Worm (Caenorhabditis elegans) whole organism, late embryonic: ENCODE results near the gene F31F6.1.
A peak's percentile ranks its signal among the peaks of the same experiment; 100 is the strongest.

Experiments
- F13H6.1 ChIP-seq: sonication (generic microtip); optimal IDR thresholded peaks from 2 replicates; lab custom pipeline; 2016; ENCODE audit warnings: missing genetic modification characterization, missing compliant biosample characterization
- K02D7.2 ChIP-seq: sonication (generic microtip); optimal IDR thresholded peaks from 2 replicates; lab custom pipeline; 2017; ENCODE audit warnings: mild to moderate bottlenecking, missing genetic modification characterization, missing compliant biosample characterization
- K09A11.1 ChIP-seq: sonication (generic microtip); optimal IDR thresholded peaks from 2 replicates; lab custom pipeline; 2017; ENCODE audit warnings: antibody characterized with exemption, mild to moderate bottlenecking, missing genetic modification characterization, missing compliant biosample characterization; ENCODE audit not compliant: insufficient read depth
- T23F11.4 ChIP-seq: fragments of 200-800 bp; sonication (Bioruptor generic); optimal IDR thresholded peaks from 2 replicates; lab custom pipeline; 2018; ENCODE audit warnings: mild to moderate bottlenecking, missing genetic modification characterization, missing compliant biosample characterization
- Y22D7AL.16 ChIP-seq: sonication (generic microtip); optimal IDR thresholded peaks from 2 replicates; lab custom pipeline; 2016; ENCODE audit warnings: missing genetic modification characterization, missing compliant biosample characterization
- ahr-1 ChIP-seq: sonication (generic microtip); optimal IDR thresholded peaks from 2 replicates; lab custom pipeline; 2016; ENCODE audit warnings: missing genetic modification characterization, missing compliant biosample characterization
- ama-1 ChIP-seq: fragments of 150-350 bp; optimal IDR thresholded peaks from 2 replicates; lab custom pipeline; 2014
- ceh-14 ChIP-seq: sonication (generic microtip); optimal IDR thresholded peaks from 2 replicates; lab custom pipeline; 2016; ENCODE audit warnings: missing genotype, missing genetic modification characterization, missing compliant biosample characterization
- ceh-18 ChIP-seq: sonication (generic microtip); optimal IDR thresholded peaks from 2 replicates; lab custom pipeline; 2016; ENCODE audit warnings: missing genetic modification characterization, missing compliant biosample characterization
- ceh-19 ChIP-seq: fragments of 200-800 bp; sonication (Bioruptor generic); optimal IDR thresholded peaks from 2 replicates; lab custom pipeline; 2018; ENCODE audit warnings: mild to moderate bottlenecking, missing genetic modification characterization, missing compliant biosample characterization
- ceh-2 ChIP-seq: sonication (generic microtip); optimal IDR thresholded peaks from 2 replicates; lab custom pipeline; 2016; ENCODE audit warnings: missing genotype, missing genetic modification characterization, missing compliant biosample characterization
- ceh-22 ChIP-seq: sonication (generic microtip); optimal IDR thresholded peaks from 2 replicates; lab custom pipeline; 2017; ENCODE audit warnings: missing biosample characterization, missing genetic modification characterization
- ceh-30 ChIP-seq: fragments of 150-350 bp; optimal IDR thresholded peaks from 2 replicates; lab custom pipeline; 2014; ENCODE audit warnings: missing biosample characterization, missing genetic modification characterization
- ceh-31 ChIP-seq: sonication (generic microtip); optimal IDR thresholded peaks from 2 replicates; lab custom pipeline; 2016; ENCODE audit warnings: missing genetic modification characterization, missing compliant biosample characterization
- dmd-4 ChIP-seq: sonication (generic microtip); optimal IDR thresholded peaks from 2 replicates; lab custom pipeline; 2016; ENCODE audit warnings: borderline replicate concordance, missing genetic modification characterization, missing compliant biosample characterization
- dve-1 ChIP-seq: sonication (generic microtip); optimal IDR thresholded peaks from 2 replicates; lab custom pipeline; 2017; ENCODE audit warnings: antibody characterized with exemption, mild to moderate bottlenecking, missing genetic modification characterization, missing compliant biosample characterization
- elt-2 ChIP-seq: sonication (generic microtip); optimal IDR thresholded peaks from 2 replicates; lab custom pipeline; 2016; ENCODE audit warnings: missing genetic modification reagents, missing genetic modification characterization, missing compliant biosample characterization
- elt-4 ChIP-seq: sonication (generic microtip); optimal IDR thresholded peaks from 2 replicates; lab custom pipeline; 2016; ENCODE audit warnings: missing genetic modification characterization, missing compliant biosample characterization
- ets-4 ChIP-seq: sonication (generic microtip); optimal IDR thresholded peaks from 2 replicates; lab custom pipeline; 2016; ENCODE audit warnings: missing genetic modification characterization, missing compliant biosample characterization
- eyg-1 ChIP-seq: sonication (generic microtip); optimal IDR thresholded peaks from 2 replicates; lab custom pipeline; 2016; ENCODE audit warnings: missing genotype, missing genetic modification characterization, missing compliant biosample characterization
- fax-1 ChIP-seq: sonication (generic microtip); optimal IDR thresholded peaks from 2 replicates; lab custom pipeline; 2016; ENCODE audit warnings: missing genotype, missing genetic modification characterization, missing compliant biosample characterization
- fkh-10 ChIP-seq: fragments of 150-350 bp; optimal IDR thresholded peaks from 2 replicates; lab custom pipeline; 2014; ENCODE audit warnings: missing biosample characterization, missing genetic modification reagents, missing genetic modification characterization
- fkh-6 ChIP-seq: sonication (generic microtip); optimal IDR thresholded peaks from 2 replicates; lab custom pipeline; 2016; ENCODE audit warnings: missing genetic modification characterization, missing compliant biosample characterization
- gmeb-2 ChIP-seq: sonication (generic microtip); optimal IDR thresholded peaks from 2 replicates; lab custom pipeline; 2016; ENCODE audit warnings: missing genetic modification characterization, inconsistent platforms, missing compliant biosample characterization
- hlh-30 ChIP-seq: sonication (generic microtip); optimal IDR thresholded peaks from 2 replicates; lab custom pipeline; 2017; ENCODE audit warnings: antibody characterized with exemption, missing genetic modification characterization, missing compliant biosample characterization; ENCODE audit not compliant: insufficient read depth
- hlh-6 ChIP-seq: sonication (generic microtip); optimal IDR thresholded peaks from 2 replicates; lab custom pipeline; 2016; ENCODE audit warnings: missing genotype, missing genetic modification characterization, missing compliant biosample characterization
- hlh-8 ChIP-seq: sonication (generic microtip); optimal IDR thresholded peaks from 2 replicates; lab custom pipeline; 2016; ENCODE audit warnings: missing genotype, missing genetic modification characterization, missing compliant biosample characterization
- lim-6 ChIP-seq: sonication (generic microtip); optimal IDR thresholded peaks from 2 replicates; lab custom pipeline; 2016; ENCODE audit warnings: missing genetic modification characterization, missing compliant biosample characterization
- madf-2 ChIP-seq: sonication (generic microtip); optimal IDR thresholded peaks from 2 replicates; lab custom pipeline; 2017; ENCODE audit warnings: missing genetic modification characterization, missing compliant biosample characterization
- mec-3 ChIP-seq: sonication (generic microtip); optimal IDR thresholded peaks from 2 replicates; lab custom pipeline; 2016; ENCODE audit warnings: borderline replicate concordance, missing genetic modification characterization, missing compliant biosample characterization
- nfya-1 ChIP-seq: sonication (generic microtip); optimal IDR thresholded peaks from 2 replicates; lab custom pipeline; 2017; ENCODE audit warnings: missing genetic modification characterization, mild to moderate bottlenecking, missing compliant biosample characterization, antibody characterized with exemption, moderate library complexity
- pag-3 ChIP-seq: sonication (generic microtip); optimal IDR thresholded peaks from 2 replicates; lab custom pipeline; 2016; ENCODE audit warnings: missing compliant biosample characterization, missing genetic modification characterization, borderline replicate concordance
- pha-2 ChIP-seq: sonication (generic microtip); optimal IDR thresholded peaks from 2 replicates; lab custom pipeline; 2017; ENCODE audit warnings: mild to moderate bottlenecking, missing genetic modification characterization, missing compliant biosample characterization
- pha-4 ChIP-seq: fragments of 150-350 bp; optimal IDR thresholded peaks from 2 replicates; lab custom pipeline; 2018; ENCODE audit warnings: missing biosample characterization, missing genetic modification reagents, missing genetic modification characterization
- pqm-1 ChIP-seq: sonication (generic microtip); optimal IDR thresholded peaks from 2 replicates; lab custom pipeline; 2016; ENCODE audit warnings: missing genetic modification characterization, missing compliant biosample characterization
- ref-2 ChIP-seq: sonication (generic microtip); optimal IDR thresholded peaks from 2 replicates; lab custom pipeline; 2016; ENCODE audit warnings: missing genetic modification characterization, missing compliant biosample characterization
- sox-2 ChIP-seq: fragments of 200-800 bp; sonication (Bioruptor generic); IDR thresholded peaks from 2 replicates; pipeline ENCODE4 v1.3.6; 2022; ENCODE audit warnings: missing genetic modification reagents, missing genetic modification characterization, missing compliant biosample characterization
- sox-4 ChIP-seq: sonication (generic microtip); optimal IDR thresholded peaks from 2 replicates; lab custom pipeline; 2017; ENCODE audit warnings: mild to moderate bottlenecking, missing genetic modification characterization, inconsistent platforms, missing compliant biosample characterization
- tbx-2 ChIP-seq: sonication (generic microtip); optimal IDR thresholded peaks from 2 replicates; lab custom pipeline; 2016; ENCODE audit warnings: missing genetic modification characterization, missing compliant biosample characterization
- tbx-7 ChIP-seq: sonication (generic microtip); optimal IDR thresholded peaks from 2 replicates; lab custom pipeline; 2016; ENCODE audit warnings: missing genotype, missing genetic modification characterization, missing compliant biosample characterization
- unc-3 ChIP-seq, 2 experiments: fragments of 200-800 bp in 1 of 2; sonication (Bioruptor generic) in 1 of 2; sonication (generic microtip) in 1 of 2; conservative IDR thresholded peaks in 1 of 2; optimal IDR thresholded peaks in 1 of 2; 2 replicates each; pipeline versions ENCODE4 v1.3.6 to Lab custom; 2016 to 2022; ENCODE audit warnings: missing compliant biosample characterization in 2 of 2, missing genetic modification characterization in 2 of 2, missing genetic modification reagents in 1 of 2
- unc-42 ChIP-seq: sonication (generic microtip); optimal IDR thresholded peaks from 2 replicates; lab custom pipeline; 2016; ENCODE audit warnings: missing genotype, missing genetic modification characterization, missing compliant biosample characterization
- unc-55 ChIP-seq: sonication (generic microtip); optimal IDR thresholded peaks from 2 replicates; lab custom pipeline; 2017; ENCODE audit warnings: missing biosample characterization, missing genetic modification reagents, missing genetic modification characterization
- unc-86 ChIP-seq: sonication (generic microtip); optimal IDR thresholded peaks from 2 replicates; lab custom pipeline; 2016; ENCODE audit warnings: missing genetic modification characterization, missing compliant biosample characterization

The F31F6.1 gene

DNA sequence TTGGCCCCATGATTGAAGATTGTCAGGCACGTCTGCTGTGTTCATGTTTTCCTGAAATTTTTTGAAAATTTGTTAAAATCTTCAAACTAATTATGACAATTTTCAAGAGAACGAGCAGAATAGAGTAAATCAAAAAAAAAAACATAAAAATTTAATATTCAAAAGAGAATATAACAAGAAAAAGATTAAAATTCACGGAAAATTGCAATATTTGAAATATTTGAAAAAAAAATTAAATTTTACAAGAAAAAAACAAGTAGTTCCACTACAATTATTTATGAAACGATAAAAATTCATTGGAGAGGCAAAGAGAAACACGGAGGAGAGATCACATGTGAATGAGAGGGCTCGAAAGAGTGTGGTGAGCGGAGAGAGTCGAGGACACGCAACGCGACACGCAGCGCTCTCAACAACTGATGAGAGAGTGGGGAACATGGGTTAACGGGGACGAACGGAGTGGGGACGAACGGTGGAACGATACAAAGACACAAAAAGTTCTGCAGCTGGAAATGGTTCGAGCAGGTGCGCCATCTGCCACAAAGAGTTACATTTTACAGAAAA, 43.5 kb downstream of the F31F6.1 start, which contains the start of gene mbk-1 (continued):
- peak; percentile 0 for TF ChIP-seq hlh-8
- TF ChIP-seq hlh-30 (tag; lab: Kevin White, UChicago), result peak; percentile 93
- TF ChIP-seq gmeb-2 (tag; lab: Kevin White, UChicago), result no peak
- no peak for TF ChIP-seq pha-4 (tag; lab: Kevin White, UChicago)
- no peak for TF ChIP-seq T23F11.4 (GFP tag; lab: Kevin White, UChicago)
- TF ChIP-seq K02D7.2 (tag; lab: Kevin White, UChicago), result no peak
- TF ChIP-seq Y22D7AL.16, result no peak
- no peak for TF ChIP-seq dve-1 (tag; lab: Kevin White, UChicago)
- TF ChIP-seq sox-2, result no peak
- TF ChIP-seq fkh-6 (tag; lab: Kevin White, UChicago), result no peak
- no peak for TF ChIP-seq lim-6
- no peak for TF ChIP-seq ceh-30 (tag; lab: Kevin White, UChicago)
- TF ChIP-seq sox-4 (tag; lab: Kevin White, UChicago), result no peak
- no peak for TF ChIP-seq pha-2
- TF ChIP-seq dmd-4 (tag; lab: Kevin White, UChicago), result no peak
- peak; percentile 75 for TF ChIP-seq nfya-1 (tag; lab: Kevin White, UChicago)

DNA sequence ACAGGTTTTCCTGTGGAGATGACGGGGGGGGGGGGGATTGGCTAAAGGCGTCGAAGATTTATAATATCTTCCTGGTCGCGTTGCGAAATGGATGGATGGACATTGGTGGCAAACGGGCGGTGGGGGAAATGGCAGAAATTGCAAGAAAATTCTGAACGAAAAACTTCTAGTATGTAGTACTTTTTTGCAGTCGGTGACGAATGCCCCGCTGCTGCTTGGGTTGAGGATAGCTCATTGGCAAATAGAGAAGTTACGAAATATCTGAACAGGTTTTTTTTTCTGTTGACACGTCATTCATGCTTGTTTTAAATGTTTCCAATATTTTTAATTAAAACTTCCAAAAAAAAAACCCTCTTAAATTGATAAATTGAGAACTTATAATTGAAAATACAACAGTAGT, 48.6 kb downstream of the F31F6.1 start:
- TF ChIP-seq ceh-14 (tag; lab: Kevin White, UChicago) (no peak), hlh-6 (tag; lab: Kevin White, UChicago) (no peak), lim-6 (no peak), dmd-4 (tag; lab: Kevin White, UChicago) (no peak), eyg-1 (tag; lab: Kevin White, UChicago) (no peak), unc-55 (no peak), ceh-18 (tag; lab: Kevin White, UChicago) (no peak), K09A11.1 (tag; lab: Kevin White, UChicago) (no peak), unc-3 (GFP tag; conservative IDR thresholded peaks at IDR 0.05; lab: Robert Waterston, UW) (no peak), unc-3 (tag; optimal IDR thresholded peaks at IDR 0.05; lab: Kevin White, UChicago) (no peak), pqm-1 (no peak), elt-2 (tag; lab: Kevin White, UChicago) (no peak), madf-2 (tag; lab: Kevin White, UChicago) (no peak), sox-2 (no peak), elt-4 (tag; lab: Kevin White, UChicago) (no peak), F13H6.1 (tag; lab: Kevin White, UChicago) (no peak), ceh-30 (tag; lab: Kevin White, UChicago) (no peak), unc-42 (tag; lab: Kevin White, UChicago) (no peak), hlh-30 (tag; lab: Kevin White, UChicago) (no peak)

DNA sequence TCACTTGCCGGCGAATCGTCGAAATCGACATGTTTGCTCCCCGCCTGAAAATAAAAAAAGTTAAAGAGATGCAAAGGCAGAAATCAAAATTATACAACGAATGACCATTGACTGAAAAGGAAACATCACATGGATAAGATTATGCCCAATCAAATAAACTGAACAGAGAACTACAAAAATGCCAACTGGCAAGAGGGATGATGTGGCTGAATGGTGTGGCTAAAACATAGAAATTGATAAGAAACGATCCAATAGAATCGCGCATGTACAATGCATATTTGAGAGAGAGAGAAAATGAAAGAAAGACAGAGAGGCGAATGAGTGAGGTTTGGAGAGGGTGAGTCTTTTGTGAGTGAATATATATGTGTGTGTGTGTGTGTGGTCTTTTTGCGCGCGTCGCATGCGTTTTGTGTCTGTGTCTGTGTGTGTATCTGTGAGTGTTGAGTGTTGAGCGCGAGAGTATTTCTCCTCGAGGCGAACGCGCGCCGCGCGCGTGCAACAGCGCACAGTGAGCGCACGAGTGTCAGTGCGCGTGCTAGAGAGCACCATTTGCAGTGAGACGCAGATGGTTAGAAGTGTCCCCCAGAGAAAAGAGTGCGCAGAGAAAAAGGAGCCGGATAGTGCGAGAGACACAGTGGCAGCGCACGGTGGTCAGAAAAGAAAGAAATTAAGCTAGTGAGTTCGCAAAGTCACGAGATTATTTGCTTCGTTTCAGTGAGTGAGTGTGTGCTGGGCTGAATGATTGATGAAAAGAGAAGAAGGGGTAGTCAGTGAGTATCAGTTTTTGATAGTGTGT, 49.4 kb downstream of the F31F6.1 start, which contains the start of gene epn-1:
epn-1 (minus strand) TSS at position 51 of the 796 bp plus-strand sequence.
- TF ChIP-seq sox-4 (tag; lab: Kevin White, UChicago) (peak; percentile 8), elt-2 (tag; lab: Kevin White, UChicago) (peak; percentile 87), pag-3 (tag; lab: Kevin White, UChicago) (peak; percentile 62), ceh-19 (GFP tag; lab: Kevin White, UChicago) (peak; percentile 54), ama-1 (lab: Kevin White, UChicago) (peak; percentile 27), fkh-10 (GFP tag; lab: Kevin White, UChicago) (peak; percentile 8), hlh-8 (peak; percentile 50), mec-3 (peak; percentile 47), ahr-1 (tag; lab: Kevin White, UChicago) (no peak), ref-2 (tag; lab: Kevin White, UChicago) (peak; percentile 94), ceh-14 (tag; lab: Kevin White, UChicago) (peak; percentile 94), unc-86 (peak; percentile 22), gmeb-2 (tag; lab: Kevin White, UChicago) (no peak), K02D7.2 (tag; lab: Kevin White, UChicago) (peak; percentile 38), sox-2 (peak; percentile 22), unc-42 (tag; lab: Kevin White, UChicago) (peak; percentile 78), tbx-7 (peak; percentile 14), elt-4 (tag; lab: Kevin White, UChicago) (no peak), lim-6 (peak; percentile 64), ets-4 (tag; lab: Kevin White, UChicago) (peak; percentile 85), fax-1 (tag; lab: Kevin White, UChicago) (peak; percentile 52), ceh-22 (tag; lab: Kevin White, UChicago) (peak; percentile 50), ceh-18 (tag; lab: Kevin White, UChicago) (peak; percentile 97), hlh-30 (tag; lab: Kevin White, UChicago) (peak; percentile 99), tbx-2 (tag; lab: Kevin White, UChicago) (peak; percentile 98), ceh-2 (tag; lab: Kevin White, UChicago) (peak; percentile 83), unc-3 (GFP tag; conservative IDR thresholded peaks at IDR 0.05; lab: Robert Waterston, UW) (no peak), unc-3 (tag; optimal IDR thresholded peaks at IDR 0.05; lab: Kevin White, UChicago) (peak; percentile 72), ceh-31 (tag; lab: Kevin White, UChicago) (peak; percentile 96)
